Fruit fly (Drosophila melanogaster): Measurements from ENCODE around the gene CG12075.

The CG12075 gene

DNA sequence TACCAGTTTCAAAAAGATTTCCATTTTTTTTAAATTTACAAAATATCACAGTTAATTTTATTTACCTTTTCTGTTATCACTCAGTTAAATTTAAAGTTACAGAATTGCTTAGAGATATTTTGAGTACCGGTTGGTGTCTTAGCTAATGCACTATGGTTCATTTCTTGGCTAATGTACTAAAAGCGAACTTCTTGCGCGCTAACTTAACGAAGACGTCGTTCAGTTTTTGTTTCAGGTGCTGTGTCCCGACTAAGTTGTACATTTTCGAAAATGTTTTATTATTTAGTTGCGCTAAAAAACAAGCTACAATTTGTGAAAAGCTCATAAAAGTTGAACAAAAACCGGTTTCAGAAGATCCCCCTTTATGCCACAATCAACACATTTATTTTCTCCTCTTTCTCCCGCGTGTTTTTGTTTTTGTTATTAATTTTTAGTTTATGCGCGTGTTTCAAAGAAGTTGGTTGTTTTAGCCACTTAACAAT, at the start of gene CG12075:
Gene CG12075 (plus strand): TSS at position 432 of the 482 bp plus-strand sequence.
- TF ChIP-seq CG11617 (GFP tag; optimal IDR thresholded peaks at IDR 0.05) (no peak), tj (GFP tag; optimal IDR thresholded peaks at IDR 0.05) (no peak), Hr96 (GFP tag; optimal IDR thresholded peaks at IDR 0.05) (no peak), kay (GFP tag; ENCODE audit: borderline replicate concordance) (no peak), bab1 (GFP tag; optimal IDR thresholded peaks at IDR 0.05) (no peak), CG1620 (GFP tag; optimal IDR thresholded peaks at IDR 0.05) (no peak), Crg-1 (GFP tag; optimal IDR thresholded peaks at IDR 0.05) (no peak), CG14711 (tag; optimal IDR thresholded peaks at IDR 0.05) (no peak), pad (GFP tag; optimal IDR thresholded peaks at IDR 0.05) (no peak), cnc (optimal IDR thresholded peaks at IDR 0.05) (no peak), CG7101 (tag; optimal IDR thresholded peaks at IDR 0.05) (no peak), Mnt (GFP tag; optimal IDR thresholded peaks at IDR 0.05) (no peak), CG33017 (tag; optimal IDR thresholded peaks at IDR 0.05) (no peak), ovo (GFP tag; optimal IDR thresholded peaks at IDR 0.05) (no peak), CG12768 (GFP tag; optimal IDR thresholded peaks at IDR 0.05) (no peak), CG5204 (GFP tag; optimal IDR thresholded peaks at IDR 0.05) (no peak), cic (GFP tag; optimal IDR thresholded peaks at IDR 0.05) (no peak), CG7045 (GFP tag; optimal IDR thresholded peaks at IDR 0.05) (no peak)

DNA sequence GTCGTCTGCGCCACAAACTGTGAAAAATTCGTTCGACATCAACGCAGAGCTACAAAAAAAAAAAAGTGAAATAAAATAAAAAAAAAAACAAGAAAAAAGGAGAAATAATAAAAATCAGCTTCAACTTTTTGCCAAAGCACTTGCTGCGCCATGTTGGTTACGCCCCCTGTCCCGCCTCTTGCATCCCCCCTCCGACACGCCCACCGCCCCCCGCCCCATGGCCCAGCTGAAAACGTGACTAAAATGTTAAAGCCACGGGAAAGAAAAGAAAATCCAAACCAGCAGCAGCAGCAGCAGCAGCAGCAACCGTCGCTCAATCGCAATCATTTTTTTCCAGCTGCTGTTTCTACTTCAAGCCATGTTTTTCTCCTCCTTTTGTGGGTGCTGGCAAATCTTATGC, 45.2 kb upstream of the CG12075 start:
- TF ChIP-seq CG7101 (tag; optimal IDR thresholded peaks at IDR 0.05) (no peak), cic (GFP tag; optimal IDR thresholded peaks at IDR 0.05) (no peak)

DNA sequence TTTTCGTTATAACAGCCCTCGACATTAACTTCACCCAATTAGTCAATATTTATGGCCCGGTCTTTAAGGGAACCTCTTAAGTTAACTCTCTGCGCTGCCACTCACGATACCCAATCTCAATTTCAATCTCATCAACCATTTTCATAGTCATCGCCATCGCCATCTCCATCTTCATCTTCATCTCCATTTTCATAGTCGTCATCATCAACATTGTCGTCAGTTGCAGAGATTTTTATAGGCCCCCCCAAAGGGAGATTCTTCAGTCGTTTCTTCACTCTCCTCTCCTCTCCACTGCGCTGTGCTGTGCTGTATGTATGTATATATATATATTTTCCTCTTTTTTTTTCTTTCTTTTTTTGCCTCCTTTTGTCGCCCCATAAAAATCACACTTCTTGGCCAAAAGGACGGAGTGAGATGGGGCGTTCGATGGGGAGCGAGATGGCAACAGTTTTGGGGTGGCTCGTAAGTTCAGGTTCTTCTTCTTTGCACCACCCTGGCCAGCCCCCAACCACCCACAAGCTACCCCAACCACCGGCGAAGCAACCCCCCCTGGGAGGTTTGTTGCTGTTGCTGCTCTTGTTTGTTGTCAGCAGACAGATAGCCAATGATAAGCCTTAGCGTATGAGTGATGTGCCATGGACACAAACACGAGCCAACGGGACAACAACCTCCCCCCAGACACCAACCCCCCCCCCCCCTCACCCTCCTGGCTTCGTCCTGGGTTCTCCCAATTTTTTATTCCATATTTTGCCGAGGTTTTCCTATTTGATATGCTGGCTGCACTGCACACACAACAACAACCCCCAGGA, 42.5 kb upstream of the CG12075 start:
- TF ChIP-seq Mnt (GFP tag; optimal IDR thresholded peaks at IDR 0.05) (no peak), kay (GFP tag; ENCODE audit: borderline replicate concordance) (no peak), CG7045 (GFP tag; optimal IDR thresholded peaks at IDR 0.05) (no peak), cnc (optimal IDR thresholded peaks at IDR 0.05) (no peak), pad (GFP tag; optimal IDR thresholded peaks at IDR 0.05) (no peak), tj (GFP tag; optimal IDR thresholded peaks at IDR 0.05) (no peak), CG7101 (tag; optimal IDR thresholded peaks at IDR 0.05) (no peak), ovo (GFP tag; optimal IDR thresholded peaks at IDR 0.05) (no peak), CG14711 (tag; optimal IDR thresholded peaks at IDR 0.05) (no peak), Crg-1 (GFP tag; optimal IDR thresholded peaks at IDR 0.05) (no peak), Hr96 (GFP tag; optimal IDR thresholded peaks at IDR 0.05) (no peak), cic (GFP tag; optimal IDR thresholded peaks at IDR 0.05) (no peak), CG33017 (tag; optimal IDR thresholded peaks at IDR 0.05) (no peak), CG11617 (GFP tag; optimal IDR thresholded peaks at IDR 0.05) (no peak), CG1620 (GFP tag; optimal IDR thresholded peaks at IDR 0.05) (no peak), bab1 (GFP tag; optimal IDR thresholded peaks at IDR 0.05) (no peak), Clk (GFP tag; optimal IDR thresholded peaks at IDR 0.05) (no peak), CG12768 (GFP tag; optimal IDR thresholded peaks at IDR 0.05) (no peak)

DNA sequence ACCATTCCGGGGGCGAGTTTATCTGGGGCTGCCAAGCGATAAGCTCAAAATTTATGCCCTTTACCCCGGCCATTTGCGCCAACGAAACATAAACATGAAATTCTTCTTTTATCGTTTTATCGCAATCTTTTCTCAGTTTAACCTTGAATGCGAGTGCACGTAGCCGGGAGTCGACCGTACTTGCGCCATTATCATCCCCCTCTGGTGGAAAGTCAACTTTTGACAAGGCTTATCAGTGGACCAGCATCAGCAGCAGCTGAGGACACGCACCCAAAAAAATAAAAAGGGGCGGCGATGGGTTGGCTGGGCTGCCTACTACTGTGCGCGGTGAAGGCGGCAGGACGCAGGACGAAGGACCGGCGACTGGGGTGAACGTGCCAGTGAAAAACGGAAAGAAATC, 39.8 kb upstream of the CG12075 start:
- TF ChIP-seq cnc (optimal IDR thresholded peaks at IDR 0.05) (no peak), CG7101 (tag; optimal IDR thresholded peaks at IDR 0.05) (no peak), bab1 (GFP tag; optimal IDR thresholded peaks at IDR 0.05) (no peak), kay (GFP tag; ENCODE audit: borderline replicate concordance) (no peak), Hr96 (GFP tag; optimal IDR thresholded peaks at IDR 0.05) (no peak), pad (GFP tag; optimal IDR thresholded peaks at IDR 0.05) (no peak)

DNA sequence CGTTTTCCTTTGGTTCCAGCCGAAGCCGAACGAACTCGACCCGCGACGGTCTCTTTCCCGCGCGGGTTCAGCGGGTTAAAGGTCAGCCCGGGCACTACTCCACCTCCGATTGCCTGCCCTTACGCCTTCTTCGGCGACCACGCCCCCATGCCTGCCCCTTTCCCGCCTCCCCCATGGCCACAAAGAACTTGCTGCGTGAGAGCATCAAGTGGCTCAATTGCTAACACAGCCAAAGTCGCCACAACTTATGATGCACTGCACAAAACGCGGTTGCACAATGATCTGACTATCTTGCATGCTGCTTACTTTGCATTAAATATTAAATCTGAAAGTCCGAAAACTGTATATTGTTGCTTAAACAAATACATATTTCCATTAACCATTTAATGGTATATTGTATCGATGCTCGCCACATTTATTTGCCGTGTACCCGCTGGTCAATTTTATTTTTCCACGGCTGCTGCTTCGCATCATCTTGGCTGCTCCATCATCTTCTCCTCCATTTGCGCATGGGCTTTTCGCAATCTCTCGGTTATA, 37.8 kb upstream of the CG12075 start:
- TF ChIP-seq CG14711 (tag; optimal IDR thresholded peaks at IDR 0.05) (no peak), toe (GFP tag; optimal IDR thresholded peaks at IDR 0.05) (no peak), kay (GFP tag; ENCODE audit: borderline replicate concordance) (no peak), CG1620 (GFP tag; optimal IDR thresholded peaks at IDR 0.05) (no peak), CG5204 (GFP tag; optimal IDR thresholded peaks at IDR 0.05) (no peak), pad (GFP tag; optimal IDR thresholded peaks at IDR 0.05) (no peak), CG7101 (tag; optimal IDR thresholded peaks at IDR 0.05) (no peak), cnc (optimal IDR thresholded peaks at IDR 0.05) (no peak), Crg-1 (GFP tag; optimal IDR thresholded peaks at IDR 0.05) (no peak), CG11617 (GFP tag; optimal IDR thresholded peaks at IDR 0.05) (no peak), ovo (GFP tag; optimal IDR thresholded peaks at IDR 0.05) (no peak), CG12768 (GFP tag; optimal IDR thresholded peaks at IDR 0.05) (no peak), bab1 (GFP tag; optimal IDR thresholded peaks at IDR 0.05) (no peak)

DNA sequence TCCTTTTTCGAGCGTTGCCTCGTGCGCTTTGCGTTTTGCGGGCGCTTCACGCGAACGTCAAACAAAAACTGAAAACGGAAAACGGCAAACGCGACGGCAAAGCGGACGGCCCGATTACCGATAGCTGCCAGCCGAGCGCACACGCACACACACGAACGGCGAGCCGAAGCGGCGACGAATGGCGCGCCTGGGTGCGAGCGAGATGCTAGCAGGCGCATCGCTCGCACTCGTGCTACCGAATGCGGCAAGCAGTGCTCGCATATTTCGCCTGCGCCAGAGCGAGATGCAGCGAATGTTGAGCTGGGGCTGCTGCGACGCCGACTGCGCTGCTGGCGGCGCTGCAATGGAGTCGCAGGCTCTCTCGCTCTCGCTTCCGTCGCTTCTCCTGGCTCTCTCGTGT, 32.4 kb upstream of the CG12075 start, which contains the start of gene Lim1:
Gene Lim1 (minus strand): TSS at position 76 of the 400 bp plus-strand sequence.
- TF ChIP-seq tj (GFP tag; optimal IDR thresholded peaks at IDR 0.05) (peak; percentile 22), CG5204 (GFP tag; optimal IDR thresholded peaks at IDR 0.05) (no peak), bab1 (GFP tag; optimal IDR thresholded peaks at IDR 0.05) (peak; percentile 42), CG7101 (tag; optimal IDR thresholded peaks at IDR 0.05) (no peak), CG14711 (tag; optimal IDR thresholded peaks at IDR 0.05) (no peak), Crg-1 (GFP tag; optimal IDR thresholded peaks at IDR 0.05) (no peak), CG1620 (GFP tag; optimal IDR thresholded peaks at IDR 0.05) (no peak), ovo (GFP tag; optimal IDR thresholded peaks at IDR 0.05) (peak; percentile 46), pad (GFP tag; optimal IDR thresholded peaks at IDR 0.05) (peak; percentile 71)
